Fruit fly (Drosophila melanogaster): ENCODE results near the gene Mdh1.

Gene Mdh1

dm6 chr2L:10395642-10396487 is at the start of gene Mdh1:
Gene Mdh1, minus strand, starts transcription at chr2L:10396332.
- TF ChIP-seq CG12605 (GFP tag; IDR thresholded peaks at IDR 0.05) (no peak), EcR (GFP tag; optimal IDR thresholded peaks at IDR 0.05) (peak; percentile 20)

DNA sequence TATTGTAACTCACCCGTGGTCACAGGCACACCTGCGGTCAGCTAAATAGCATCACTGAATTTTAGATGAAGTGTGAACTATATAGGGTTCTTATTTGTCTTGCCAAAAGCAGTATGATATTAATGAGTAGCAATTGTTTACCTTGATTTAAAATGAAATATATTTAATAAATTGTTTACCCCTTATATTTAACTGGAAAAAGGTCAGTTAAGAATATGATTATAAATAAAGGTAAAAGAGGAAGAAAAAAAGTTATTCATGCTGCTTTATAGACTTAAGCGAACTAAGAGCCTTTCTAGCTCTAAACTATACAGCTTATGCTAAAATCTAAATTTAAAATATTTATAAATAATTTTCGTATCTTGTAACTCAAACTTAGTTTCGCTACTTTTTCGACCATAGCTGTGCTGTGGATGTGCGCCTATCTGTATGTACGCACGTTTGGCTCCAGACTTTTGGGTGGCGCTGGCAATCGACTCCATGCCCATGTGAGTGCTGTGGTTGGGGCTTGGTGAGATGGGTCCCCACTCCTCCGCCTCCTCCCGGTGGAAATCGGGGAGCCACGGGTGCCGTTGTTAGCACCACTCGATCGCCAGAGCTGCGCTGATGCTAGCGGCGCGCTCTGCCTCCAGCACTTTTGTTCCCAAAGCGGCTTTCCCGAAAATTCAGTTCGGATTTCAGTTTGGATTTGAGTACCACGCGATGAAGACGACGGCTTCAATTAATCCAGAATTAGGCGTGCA is 46.1 kb upstream of the Mdh1 start, which contains the start of gene loh:
Gene loh, plus strand, starts transcription at position 487 of the 743 bp plus-strand sequence.
- TF ChIP-seq CG17806 (tag; optimal IDR thresholded peaks at IDR 0.05): no peak
- no peak for TF ChIP-seq CG10348 (GFP tag; IDR thresholded peaks at IDR 0.05)
- peak; percentile 41 for TF ChIP-seq Snoo (tag; optimal IDR thresholded peaks at IDR 0.05)

DNA sequence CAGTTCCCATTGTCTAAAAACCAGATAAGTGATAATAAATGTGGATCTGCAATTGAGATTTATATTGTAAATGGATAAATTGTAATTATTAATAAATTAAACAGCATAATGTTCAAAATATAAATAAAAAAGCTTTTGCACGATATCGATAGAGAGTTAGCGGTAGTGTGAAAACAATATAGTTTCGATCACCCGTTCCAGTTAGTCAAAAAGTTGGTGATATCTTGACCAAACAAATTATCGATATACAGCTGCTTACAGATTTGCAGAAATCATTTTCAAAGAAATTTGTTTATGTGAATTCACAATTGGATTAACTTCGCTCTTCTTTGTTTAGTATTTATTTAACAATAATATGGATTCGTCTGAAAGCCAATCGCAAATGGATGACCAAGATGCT is 43.0 kb upstream of the Mdh1 start, which contains the start of gene Nse4:
Gene Nse4, plus strand, starts transcription at position 267 of the 400 bp plus-strand sequence.
- TF ChIP-seq CG8159 (tag; optimal IDR thresholded peaks at IDR 0.05): no peak
- TF ChIP-seq EcR (GFP tag; optimal IDR thresholded peaks at IDR 0.05): no peak
- no peak for TF ChIP-seq Snoo (tag; optimal IDR thresholded peaks at IDR 0.05)
- TF ChIP-seq CG14655 (GFP tag; optimal IDR thresholded peaks at IDR 0.05): no peak
- TF ChIP-seq CG32121 (GFP tag; IDR thresholded peaks at IDR 0.05): no peak
- TF ChIP-seq CG10348 (GFP tag; IDR thresholded peaks at IDR 0.05): no peak
- TF ChIP-seq Pif1B (GFP tag; optimal IDR thresholded peaks at IDR 0.05): no peak
- no peak for TF ChIP-seq CG8301 (tag; optimal IDR thresholded peaks at IDR 0.05)
- TF ChIP-seq CG15710 (tag; optimal IDR thresholded peaks at IDR 0.05): no peak
- TF ChIP-seq D1 (tag; optimal IDR thresholded peaks at IDR 0.05): no peak
- TF ChIP-seq Pif1A (GFP tag; optimal IDR thresholded peaks at IDR 0.05): no peak
- TF ChIP-seq CG13204 (GFP tag; optimal IDR thresholded peaks at IDR 0.05): no peak
- no peak for TF ChIP-seq CG4496 (GFP tag; IDR thresholded peaks at IDR 0.05)
- no peak for TF ChIP-seq Ets98B (GFP tag; IDR thresholded peaks at IDR 0.05)
- no peak for TF ChIP-seq CG9948 (tag; optimal IDR thresholded peaks at IDR 0.05)
- no peak for TF ChIP-seq CG34367 (tag; optimal IDR thresholded peaks at IDR 0.05)
- no peak for TF ChIP-seq fd96Ca (GFP tag; IDR thresholded peaks at IDR 0.05)
- no peak for TF ChIP-seq CG17806 (tag; optimal IDR thresholded peaks at IDR 0.05)
- TF ChIP-seq gl (tag; optimal IDR thresholded peaks at IDR 0.05): no peak

DNA sequence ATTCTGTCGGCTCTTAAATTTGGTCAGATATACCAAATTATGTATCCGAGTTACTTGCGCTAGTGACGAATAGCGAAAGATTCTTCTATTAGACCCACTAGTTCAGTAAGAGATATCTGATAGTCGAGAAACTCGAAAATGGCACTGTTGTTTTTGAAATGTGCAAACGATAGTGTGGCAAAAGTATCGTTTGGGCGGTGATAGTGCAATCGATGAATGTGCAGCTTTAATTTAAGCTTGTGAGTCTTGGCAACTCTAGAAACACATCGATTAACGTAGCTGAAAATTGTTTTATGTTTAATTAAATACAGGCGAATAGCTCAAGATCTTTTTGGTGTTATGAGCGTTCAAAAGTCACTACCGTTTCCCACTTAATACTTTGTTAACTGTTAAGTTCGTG is 41.2 kb upstream of the Mdh1 start, which contains the start of gene STUB1:
Gene STUB1, plus strand, starts transcription at position 232 of the 400 bp plus-strand sequence.
- TF ChIP-seq CG17806 (tag; optimal IDR thresholded peaks at IDR 0.05): no peak
- TF ChIP-seq EcR (GFP tag; optimal IDR thresholded peaks at IDR 0.05): no peak
- TF ChIP-seq CG14655 (GFP tag; optimal IDR thresholded peaks at IDR 0.05): no peak
- TF ChIP-seq CG9948 (tag; optimal IDR thresholded peaks at IDR 0.05): no peak
- no peak for TF ChIP-seq Snoo (tag; optimal IDR thresholded peaks at IDR 0.05)
- TF ChIP-seq D1 (tag; optimal IDR thresholded peaks at IDR 0.05): no peak

DNA sequence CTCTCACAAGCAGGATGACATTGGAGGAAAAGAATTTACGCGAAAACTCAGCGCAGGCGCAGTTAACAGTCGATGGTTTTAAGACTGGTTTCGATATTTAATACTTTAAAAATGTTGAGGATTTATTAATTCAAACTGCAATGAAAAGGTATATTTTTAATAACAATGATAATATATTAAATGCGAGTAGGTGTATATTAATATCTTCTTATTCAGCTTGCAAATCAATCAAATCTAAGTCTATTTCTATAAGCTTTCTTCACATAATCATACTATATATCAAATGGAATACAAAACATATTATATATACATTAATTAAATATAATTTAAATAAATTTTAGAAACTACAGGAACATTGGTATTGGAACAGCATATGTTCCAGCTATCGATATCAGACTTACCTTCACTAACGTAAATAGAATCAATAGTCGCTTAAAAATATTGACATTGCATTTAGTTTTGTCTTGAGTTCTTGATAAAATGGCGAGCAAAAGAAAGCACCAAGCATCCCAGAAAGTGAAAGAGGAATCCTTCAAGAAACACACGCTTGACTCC is 39.6 kb upstream of the Mdh1 start, which contains the start of the genes TBC1D16 and holn1:
Gene TBC1D16, minus strand, starts transcription at position 51 of the 555 bp plus-strand sequence.
Gene holn1, plus strand, starts transcription at position 390 of the 555 bp plus-strand sequence.
- TF ChIP-seq CG9948 (tag; optimal IDR thresholded peaks at IDR 0.05) (no peak), CG34367 (tag; optimal IDR thresholded peaks at IDR 0.05) (no peak), CG32121 (GFP tag; IDR thresholded peaks at IDR 0.05) (no peak), Snoo (tag; optimal IDR thresholded peaks at IDR 0.05) (no peak), gl (tag; optimal IDR thresholded peaks at IDR 0.05) (no peak), CG8301 (tag; optimal IDR thresholded peaks at IDR 0.05) (no peak)

- TF ChIP-seq rn (GFP tag; IDR thresholded peaks at IDR 0.05) (0 out of 2 replicates have a peak, but pooled peaks have one; percentile 29), CG10348 (GFP tag; IDR thresholded peaks at IDR 0.05) (no peak), CG15710 (tag; optimal IDR thresholded peaks at IDR 0.05) (peak; percentile 51), CG4496 (GFP tag; IDR thresholded peaks at IDR 0.05) (peak; percentile 61; the same call in 2 of the 3 replicates), CG9948 (tag; optimal IDR thresholded peaks at IDR 0.05) (peak; percentile 46), CG32121 (GFP tag; IDR thresholded peaks at IDR 0.05) (peak; percentile 65), CG13204 (GFP tag; optimal IDR thresholded peaks at IDR 0.05) (no peak), EcR (GFP tag; optimal IDR thresholded peaks at IDR 0.05) (no peak), CG17806 (tag; optimal IDR thresholded peaks at IDR 0.05) (peak; percentile 46), Snoo (tag; optimal IDR thresholded peaks at IDR 0.05) (peak; percentile 51), Ets98B (GFP tag; IDR thresholded peaks at IDR 0.05) (no peak; the same call in 1 of the 2 replicates), CG12605 (GFP tag; IDR thresholded peaks at IDR 0.05) (no peak)
These were observed 34.8 kb upstream of the Mdh1 start, which contains the start of the genes Bug22 and TfIIB for dm6 chr2L:10430802-10431476. Gene Bug22, minus strand, starts transcription at chr2L:10430918. Gene TfIIB, plus strand, starts transcription at chr2L:10431338.
